Fruit fly (Drosophila melanogaster) whole organism, pupa: Measurements from ENCODE around the gene AP-2sigma.

ENCODE experiments used
- CG10348 ChIP-seq: fragments of 200-800 bp; sonication (Bioruptor generic); IDR thresholded peaks from 2 replicates; pipeline ENCODE4 v1.3.6; 2022; ENCODE audit warnings: missing biosample characterization, missing genetic modification characterization
- CG12605 ChIP-seq: fragments of 200-800 bp; sonication (Bioruptor generic); IDR thresholded peaks from 2 replicates; pipeline ENCODE4 v1.3.6; 2022; ENCODE audit warnings: missing biosample characterization, missing genetic modification characterization
- CG13204 ChIP-seq: fragments of 200-800 bp; sonication (Bioruptor generic); optimal IDR thresholded peaks from 2 replicates; lab custom pipeline; 2018; ENCODE audit warnings: missing biosample characterization, mild to moderate bottlenecking, missing genetic modification characterization, moderate library complexity
- CG14655 ChIP-seq: fragments of 200-800 bp; sonication (Bioruptor generic); optimal IDR thresholded peaks from 3 replicates; lab custom pipeline; 2017; ENCODE audit warnings: mild to moderate bottlenecking, missing biosample characterization, missing genetic modification reagents, missing genetic modification characterization
- CG15710 ChIP-seq: fragments of 200-800 bp; sonication (Bioruptor generic); optimal IDR thresholded peaks from 2 replicates; lab custom pipeline; 2018; ENCODE audit warnings: missing biosample characterization, mild to moderate bottlenecking, missing genetic modification characterization, moderate library complexity
- CG17806 ChIP-seq: fragments of 200-800 bp; sonication (Bioruptor generic); optimal IDR thresholded peaks from 2 replicates; lab custom pipeline; 2018; ENCODE audit warnings: missing biosample characterization, mild to moderate bottlenecking, missing genetic modification characterization, moderate library complexity
- CG32121 ChIP-seq: fragments of 200-800 bp; sonication (Bioruptor generic); IDR thresholded peaks from 2 replicates; pipeline ENCODE4 v1.3.6; 2022; ENCODE audit warnings: missing biosample characterization, missing genetic modification characterization
- CG34367 ChIP-seq: fragments of 200-800 bp; sonication (Bioruptor generic); optimal IDR thresholded peaks from 2 replicates; lab custom pipeline; 2018; ENCODE audit warnings: missing biosample characterization, mild to moderate bottlenecking, missing genetic modification characterization
- CG4496 ChIP-seq: fragments of 200-800 bp; sonication (Bioruptor generic); IDR thresholded peaks from 3 replicates; pipeline ENCODE4 v1.3.6; 2022; ENCODE audit warnings: missing biosample characterization, missing genetic modification characterization
- CG8159 ChIP-seq: fragments of 200-800 bp; sonication (Bioruptor generic); optimal IDR thresholded peaks from 3 replicates; lab custom pipeline; 2018; ENCODE audit warnings: missing biosample characterization, mild to moderate bottlenecking, missing genetic modification characterization, moderate library complexity
- CG8301 ChIP-seq: fragments of 200-800 bp; sonication (Bioruptor generic); optimal IDR thresholded peaks from 2 replicates; lab custom pipeline; 2018; ENCODE audit warnings: missing biosample characterization, mild to moderate bottlenecking, missing genetic modification characterization
- CG9948 ChIP-seq: fragments of 200-800 bp; sonication (Bioruptor generic); optimal IDR thresholded peaks from 2 replicates; lab custom pipeline; 2018; ENCODE audit warnings: missing biosample characterization, mild to moderate bottlenecking, missing genetic modification characterization, moderate library complexity
- D1 ChIP-seq: fragments of 200-800 bp; sonication (Bioruptor generic); optimal IDR thresholded peaks from 2 replicates; lab custom pipeline; 2018; ENCODE audit warnings: missing biosample characterization, mild to moderate bottlenecking, missing genetic modification characterization, moderate library complexity
- EcR ChIP-seq: fragments of 200-800 bp; sonication (Bioruptor generic); optimal IDR thresholded peaks from 3 replicates; lab custom pipeline; 2019; ENCODE audit warnings: missing biosample characterization, missing genetic modification characterization, mild to moderate bottlenecking, moderate library complexity, missing genetic modification reagents
- Ets98B ChIP-seq: fragments of 200-800 bp; sonication (Bioruptor generic); IDR thresholded peaks from 2 replicates; pipeline ENCODE4 v1.3.6; 2022; ENCODE audit warnings: missing biosample characterization, missing genetic modification characterization
- Pif1A ChIP-seq: fragments of 200-800 bp; sonication (Bioruptor generic); optimal IDR thresholded peaks from 3 replicates; lab custom pipeline; 2016; ENCODE audit warnings: missing biosample characterization, missing genetic modification characterization
- Pif1B ChIP-seq: fragments of 200-800 bp; sonication (Bioruptor generic); optimal IDR thresholded peaks from 3 replicates; lab custom pipeline; 2016; ENCODE audit warnings: missing biosample characterization, missing genetic modification characterization
- Snoo ChIP-seq: fragments of 200-800 bp; sonication (Bioruptor generic); optimal IDR thresholded peaks from 3 replicates; lab custom pipeline; 2017; ENCODE audit warnings: missing biosample characterization, mild to moderate bottlenecking, missing genetic modification characterization, inconsistent platforms
- fd96Ca ChIP-seq: fragments of 200-800 bp; sonication (Bioruptor generic); IDR thresholded peaks from 3 replicates; pipeline ENCODE4 v1.3.6; 2022; ENCODE audit warnings: missing biosample characterization, missing genetic modification characterization
- gl ChIP-seq: fragments of 200-800 bp; sonication (Bioruptor generic); optimal IDR thresholded peaks from 2 replicates; lab custom pipeline; 2018; ENCODE audit warnings: missing biosample characterization, mild to moderate bottlenecking, missing genetic modification characterization
- rn ChIP-seq: fragments of 200-800 bp; sonication (Bioruptor generic); IDR thresholded peaks from 2 replicates; pipeline ENCODE4 v1.3.6; 2022; ENCODE audit warnings: missing biosample characterization, missing genetic modification characterization

Gene AP-2sigma

dm6 chr3R:21274870-21275269 lies 5.0 kb upstream of the AP-2sigma start:
- no peak for TF ChIP-seq D1

dm6 chr3R:21273427-21274038 lies 3.7 kb upstream of the AP-2sigma start, which contains the start of gene CG3308:
CG3308 (minus strand) TSS chr3R:21273817.
- TF ChIP-seq CG12605 (GFP tag; lab: Robert Waterston, UW) (0 out of 2 replicates have a peak, but pooled peaks have one; percentile 3), Pif1B (no peak)

dm6 chr3R:21271208-21271607 lies 1.3 kb upstream of the AP-2sigma start:
- TF ChIP-seq Ets98B (GFP tag; lab: Robert Waterston, UW) = no peak
- no peak for TF ChIP-seq Pif1B
- no peak for TF ChIP-seq Snoo (tag; lab: Kevin White, UChicago)
- no peak for TF ChIP-seq CG4496
- no peak for TF ChIP-seq CG17806 (tag; lab: Kevin White, UChicago)
- no peak for TF ChIP-seq CG34367 (tag; lab: Kevin White, UChicago)
- TF ChIP-seq rn = no peak
- TF ChIP-seq CG15710 (tag; lab: Kevin White, UChicago) = no peak
- no peak for TF ChIP-seq gl
- TF ChIP-seq D1 = no peak
- TF ChIP-seq CG32121 (GFP tag; lab: Robert Waterston, UW) = no peak
- no peak for TF ChIP-seq fd96Ca (GFP tag; lab: Robert Waterston, UW)
- TF ChIP-seq CG8159 (tag; lab: Kevin White, UChicago) = no peak
- no peak for TF ChIP-seq EcR (GFP tag; lab: Kevin White, UChicago)
- TF ChIP-seq, all 21 proteins: peak for 0

- TF ChIP-seq CG32121 (GFP tag; lab: Robert Waterston, UW) = no peak
- TF ChIP-seq CG9948 = no peak
- TF ChIP-seq CG12605 (GFP tag; lab: Robert Waterston, UW) = no peak
- TF ChIP-seq Snoo (tag; lab: Kevin White, UChicago) = no peak
- no peak for TF ChIP-seq Pif1A (GFP tag; lab: Kevin White, UChicago)
- TF ChIP-seq CG17806 (tag; lab: Kevin White, UChicago) = no peak
- no peak for TF ChIP-seq CG8301 (tag; lab: Kevin White, UChicago)
- no peak for TF ChIP-seq fd96Ca (GFP tag; lab: Robert Waterston, UW)
- TF ChIP-seq gl = no peak
- TF ChIP-seq D1 = no peak
- TF ChIP-seq CG10348 (GFP tag; lab: Robert Waterston, UW) = no peak
- TF ChIP-seq CG34367 (tag; lab: Kevin White, UChicago) = no peak
Measured at dm6 chr3R:21270609-21271143, 801 bp upstream of the AP-2sigma start.

- TF ChIP-seq D1 (no peak), CG17806 (tag; lab: Kevin White, UChicago) (no peak), Snoo (tag; lab: Kevin White, UChicago) (peak; percentile 56), Pif1A (GFP tag; lab: Kevin White, UChicago) (no peak), EcR (GFP tag; lab: Kevin White, UChicago) (no peak), fd96Ca (GFP tag; lab: Robert Waterston, UW) (peak; percentile 52; the same call in 1 of the 3 replicates), CG14655 (GFP tag; lab: Kevin White, UChicago) (no peak), CG13204 (GFP tag; lab: Kevin White, UChicago) (no peak), CG15710 (tag; lab: Kevin White, UChicago) (no peak), Pif1B (no peak), CG32121 (GFP tag; lab: Robert Waterston, UW) (0 out of 2 replicates have a peak, but pooled peaks have one; percentile 23), rn (no peak), CG4496 (0 out of 3 replicates have a peak, but pooled peaks have one; percentile 62), CG10348 (GFP tag; lab: Robert Waterston, UW) (no peak), CG8159 (tag; lab: Kevin White, UChicago) (peak; percentile 11), CG12605 (GFP tag; lab: Robert Waterston, UW) (no peak), Ets98B (GFP tag; lab: Robert Waterston, UW) (0 out of 2 replicates have a peak, but pooled peaks have one; percentile 7)
- TF ChIP-seq, all 21 proteins: peak for 6
Measured at dm6 chr3R:21268873-21269272, 1.0 kb downstream of the AP-2sigma start, which contains the start of gene Rab1. Rab1 (minus strand) TSS chr3R:21269060.

dm6 chr3R:21267972-21268512 lies 1.8 kb downstream of the AP-2sigma start:
- TF ChIP-seq CG10348 (GFP tag; lab: Robert Waterston, UW) = no peak
- TF ChIP-seq EcR (GFP tag; lab: Kevin White, UChicago) = no peak
- TF ChIP-seq CG9948 = no peak
- TF ChIP-seq gl = peak; percentile 10
- no peak for TF ChIP-seq CG15710 (tag; lab: Kevin White, UChicago)
- no peak for TF ChIP-seq CG14655 (GFP tag; lab: Kevin White, UChicago)
- TF ChIP-seq Snoo (tag; lab: Kevin White, UChicago) = no peak
- TF ChIP-seq CG8159 (tag; lab: Kevin White, UChicago) = no peak
- 0 out of 3 replicates have a peak, but pooled peaks have one; percentile 18 for TF ChIP-seq fd96Ca (GFP tag; lab: Robert Waterston, UW)
- TF ChIP-seq Pif1A (GFP tag; lab: Kevin White, UChicago) = no peak
- no peak for TF ChIP-seq CG13204 (GFP tag; lab: Kevin White, UChicago)
- no peak for TF ChIP-seq CG17806 (tag; lab: Kevin White, UChicago)
- TF ChIP-seq CG12605 (GFP tag; lab: Robert Waterston, UW) = peak; percentile 23; the same call in 1 of the 2 replicates
- no peak for TF ChIP-seq Ets98B (GFP tag; lab: Robert Waterston, UW)
- TF ChIP-seq CG8301 (tag; lab: Kevin White, UChicago) = no peak
- no peak for TF ChIP-seq CG34367 (tag; lab: Kevin White, UChicago)
